Worm (Caenorhabditis elegans) whole organism, young adult: ENCODE results near the gene C03F11.2.

Experiments used
- B0035.1 ChIP-seq: sonication (generic microtip); optimal IDR thresholded peaks from 2 replicates; lab custom pipeline; 2016; ENCODE audit warnings: missing genetic modification characterization, mild to moderate bottlenecking, missing compliant biosample characterization, missing genotype, missing genetic modification reagents
- B0336.3 ChIP-seq: fragments of 200-800 bp; sonication (Bioruptor generic); IDR thresholded peaks from 2 replicates; pipeline ENCODE4 v1.3.6; 2022; ENCODE audit warnings: missing genetic modification characterization, missing compliant biosample characterization
- C06A6.2 ChIP-seq: fragments of 200-800 bp; sonication (Bioruptor generic); conservative IDR thresholded peaks from 2 replicates; pipeline ENCODE4 v1.3.6; 2022; ENCODE audit warnings: missing genetic modification characterization, missing compliant biosample characterization
- C17E4.6 ChIP-seq: fragments of 200-800 bp; sonication (Bioruptor generic); IDR thresholded peaks from 2 replicates; pipeline ENCODE4 v1.3.6; 2022; ENCODE audit warnings: missing genetic modification reagents, missing genetic modification characterization, missing compliant biosample characterization
- F22D6.2 ChIP-seq: sonication (generic microtip); optimal IDR thresholded peaks from 2 replicates; lab custom pipeline; 2016; ENCODE audit warnings: mild to moderate bottlenecking, missing genetic modification characterization, missing compliant biosample characterization
- F33H1.4 ChIP-seq: fragments of 200-800 bp; sonication (Bioruptor generic); IDR thresholded peaks from 2 replicates; pipeline ENCODE4 v1.3.6; 2022; ENCODE audit warnings: missing genetic modification reagents, missing genetic modification characterization, missing compliant biosample characterization
- F55B11.4 ChIP-seq: sonication (generic microtip); optimal IDR thresholded peaks from 2 replicates; lab custom pipeline; 2016; ENCODE audit warnings: missing compliant biosample characterization, missing genetic modification characterization, borderline replicate concordance; ENCODE audit not compliant: insufficient read depth
- F57C9.4 ChIP-seq: sonication (generic microtip); optimal IDR thresholded peaks from 2 replicates; lab custom pipeline; 2017; ENCODE audit warnings: mild to moderate bottlenecking, missing genetic modification characterization, missing compliant biosample characterization
- K12H6.12 ChIP-seq: fragments of 200-800 bp; sonication (Bioruptor generic); optimal IDR thresholded peaks from 2 replicates; lab custom pipeline; 2018; ENCODE audit warnings: mild to moderate bottlenecking, missing genetic modification characterization, missing compliant biosample characterization
- T07F8.4 ChIP-seq: sonication (generic microtip); optimal IDR thresholded peaks from 2 replicates; lab custom pipeline; 2016; ENCODE audit warnings: mild to moderate bottlenecking, missing genetic modification characterization, moderate library complexity, missing compliant biosample characterization
- Y53F4B.3 ChIP-seq: fragments of 200-800 bp; sonication (Bioruptor generic); IDR thresholded peaks from 2 replicates; pipeline ENCODE4 v1.3.6; 2022; ENCODE audit warnings: missing genetic modification reagents, missing genetic modification characterization, missing compliant biosample characterization
- Y67H2A.10 ChIP-seq: fragments of 200-800 bp; sonication (Bioruptor generic); conservative IDR thresholded peaks from 2 replicates; pipeline ENCODE4 v1.3.6; 2022; ENCODE audit warnings: missing genetic modification reagents, missing genetic modification characterization, missing compliant biosample characterization
- akir-1 ChIP-seq: fragments of 200-800 bp; sonication (Bioruptor generic); optimal IDR thresholded peaks from 2 replicates; lab custom pipeline; 2018; ENCODE audit warnings: mild to moderate bottlenecking, missing genetic modification characterization, moderate library complexity, missing compliant biosample characterization
- aptf-3 ChIP-seq: fragments of 200-800 bp; sonication (Bioruptor generic); IDR thresholded peaks from 2 replicates; pipeline ENCODE4 v1.3.6; 2022; ENCODE audit warnings: missing genetic modification characterization, missing compliant biosample characterization
- ceh-58 ChIP-seq: fragments of 200-800 bp; sonication (Bioruptor generic); IDR thresholded peaks from 2 replicates; pipeline ENCODE4 v1.3.6; 2022; ENCODE audit warnings: missing genetic modification characterization, missing compliant biosample characterization
- ceh-91 ChIP-seq: fragments of 200-800 bp; sonication (Bioruptor generic); IDR thresholded peaks from 2 replicates; pipeline ENCODE4 v1.3.6; 2022; ENCODE audit warnings: missing genetic modification reagents, missing genetic modification characterization, missing compliant biosample characterization
- dox-1 ChIP-seq: fragments of 200-800 bp; sonication (Bioruptor generic); IDR thresholded peaks from 2 replicates; pipeline ENCODE4 v1.3.6; 2022; ENCODE audit warnings: missing genetic modification reagents, missing genetic modification characterization, missing compliant biosample characterization
- dpl-1 ChIP-seq: fragments of 150-350 bp; optimal IDR thresholded peaks from 2 replicates; lab custom pipeline; 2014; ENCODE audit warnings: missing biosample characterization, missing genetic modification reagents, missing genetic modification characterization
- efl-1 ChIP-seq: fragments of 150-350 bp; optimal IDR thresholded peaks from 2 replicates; lab custom pipeline; 2014; ENCODE audit warnings: missing biosample characterization, missing genetic modification reagents, missing genetic modification characterization
- egl-18 ChIP-seq: fragments of 200-800 bp; sonication (Bioruptor generic); IDR thresholded peaks from 2 replicates; pipeline ENCODE4 v1.3.6; 2022; ENCODE audit warnings: missing genetic modification reagents, missing genetic modification characterization, missing compliant biosample characterization
- egrh-3 ChIP-seq: fragments of 200-800 bp; sonication (Bioruptor generic); IDR thresholded peaks from 2 replicates; pipeline ENCODE4 v1.3.6; 2022; ENCODE audit warnings: missing genetic modification reagents, missing genetic modification characterization, missing compliant biosample characterization
- ekl-4 ChIP-seq: fragments of 200-800 bp; sonication (Bioruptor generic); IDR thresholded peaks from 2 replicates; pipeline ENCODE4 v1.3.6; 2022; ENCODE audit warnings: missing genetic modification reagents, missing genetic modification characterization, missing compliant biosample characterization
- him-1 ChIP-seq: sonication (generic microtip); optimal IDR thresholded peaks from 2 replicates; lab custom pipeline; 2016; ENCODE audit warnings: missing genotype, missing genetic modification reagents, missing genetic modification characterization, missing compliant biosample characterization
- hmg-1.2 ChIP-seq: fragments of 200-800 bp; sonication (Bioruptor generic); IDR thresholded peaks from 2 replicates; pipeline ENCODE4 v1.3.6; 2022; ENCODE audit warnings: missing genetic modification reagents, missing genetic modification characterization, missing compliant biosample characterization
- lin-26 ChIP-seq: fragments of 200-800 bp; sonication (Bioruptor generic); IDR thresholded peaks from 2 replicates; pipeline ENCODE4 v1.3.6; 2022; ENCODE audit warnings: missing genetic modification reagents, missing genetic modification characterization, missing compliant biosample characterization
- lsl-1 ChIP-seq: fragments of 200-800 bp; sonication (Bioruptor generic); optimal IDR thresholded peaks from 2 replicates; lab custom pipeline; 2018; ENCODE audit warnings: mild to moderate bottlenecking, missing genetic modification characterization, moderate library complexity, missing compliant biosample characterization
- madf-3 ChIP-seq: fragments of 200-800 bp; sonication (Bioruptor generic); IDR thresholded peaks from 2 replicates; pipeline ENCODE4 v1.3.6; 2022; ENCODE audit warnings: missing genetic modification reagents, missing genetic modification characterization, missing compliant biosample characterization
- madf-6 ChIP-seq: fragments of 200-800 bp; sonication (Bioruptor generic); IDR thresholded peaks from 2 replicates; pipeline ENCODE4 v1.3.6; 2022; ENCODE audit warnings: missing genetic modification reagents, missing genetic modification characterization, missing compliant biosample characterization
- madf-8 ChIP-seq: fragments of 200-800 bp; sonication (Bioruptor generic); conservative IDR thresholded peaks from 2 replicates; pipeline ENCODE4 v1.3.6; 2022; ENCODE audit warnings: missing genetic modification reagents, missing genetic modification characterization, missing compliant biosample characterization
- mxl-1 ChIP-seq: sonication (generic microtip); optimal IDR thresholded peaks from 2 replicates; lab custom pipeline; 2016; ENCODE audit warnings: missing genetic modification characterization, missing compliant biosample characterization
- nfya-1 ChIP-seq: sonication (generic microtip); optimal IDR thresholded peaks from 2 replicates; lab custom pipeline; 2017; ENCODE audit warnings: antibody characterized with exemption, missing compliant biosample characterization, missing genetic modification characterization, borderline replicate concordance; ENCODE audit not compliant: insufficient read depth
- nfyb-1 ChIP-seq: fragments of 200-800 bp; sonication (Bioruptor generic); IDR thresholded peaks from 2 replicates; pipeline ENCODE4 v1.3.6; 2022; ENCODE audit warnings: missing genetic modification reagents, missing genetic modification characterization, missing compliant biosample characterization
- nhr-27 ChIP-seq: fragments of 200-800 bp; sonication (Bioruptor generic); optimal IDR thresholded peaks from 2 replicates; lab custom pipeline; 2018; ENCODE audit warnings: mild to moderate bottlenecking, missing genetic modification characterization, moderate library complexity, missing compliant biosample characterization
- nhr-80 ChIP-seq: sonication (generic microtip); optimal IDR thresholded peaks from 2 replicates; lab custom pipeline; 2016; ENCODE audit warnings: missing genetic modification characterization, missing compliant biosample characterization
- pbrm-1 ChIP-seq: fragments of 200-800 bp; sonication (Bioruptor generic); IDR thresholded peaks from 2 replicates; pipeline ENCODE4 v1.3.6; 2022; ENCODE audit warnings: missing genetic modification reagents, missing genetic modification characterization, missing compliant biosample characterization
- pha-4 ChIP-seq: fragments of 150-350 bp; sonication (generic microtip); optimal IDR thresholded peaks from 2 replicates; lab custom pipeline; 2014; ENCODE audit warnings: missing biosample characterization, missing genetic modification reagents, missing genetic modification characterization
- snpc-3.4 ChIP-seq: sonication (generic microtip); optimal IDR thresholded peaks from 2 replicates; lab custom pipeline; 2017; ENCODE audit warnings: missing genetic modification characterization, mild to moderate bottlenecking, missing compliant biosample characterization, antibody characterized with exemption, moderate library complexity, missing genotype, missing genetic modification reagents
- somi-1 ChIP-seq: fragments of 200-800 bp; sonication (Bioruptor generic); optimal IDR thresholded peaks from 2 replicates; lab custom pipeline; 2018; ENCODE audit warnings: mild to moderate bottlenecking, missing genetic modification characterization, missing compliant biosample characterization
- tbx-9 ChIP-seq: sonication (generic microtip); optimal IDR thresholded peaks from 2 replicates; lab custom pipeline; 2016; ENCODE audit warnings: borderline replicate concordance, missing genetic modification characterization, inconsistent platforms, missing compliant biosample characterization
- xnd-1 ChIP-seq: sonication (generic microtip); optimal IDR thresholded peaks from 2 replicates; lab custom pipeline; 2016; ENCODE audit warnings: missing genotype, missing genetic modification reagents, missing genetic modification characterization, missing compliant biosample characterization
- zfh-2 ChIP-seq: fragments of 200-800 bp; sonication (Bioruptor generic); conservative IDR thresholded peaks from 2 replicates; pipeline ENCODE4 v1.3.6; 2022; ENCODE audit warnings: missing genetic modification reagents, missing genetic modification characterization, missing compliant biosample characterization
- ztf-18 ChIP-seq: sonication (generic microtip); optimal IDR thresholded peaks from 2 replicates; lab custom pipeline; 2016; ENCODE audit warnings: missing genotype, mild to moderate bottlenecking, missing genetic modification characterization, missing compliant biosample characterization
- ztf-25 ChIP-seq: fragments of 200-800 bp; sonication (Bioruptor generic); IDR thresholded peaks from 2 replicates; pipeline ENCODE4 v1.3.6; 2022; ENCODE audit warnings: missing genetic modification reagents, missing genetic modification characterization, missing compliant biosample characterization
- ztf-6 ChIP-seq: fragments of 200-800 bp; sonication (Bioruptor generic); IDR thresholded peaks from 2 replicates; pipeline ENCODE4 v1.3.6; 2022; ENCODE audit warnings: missing genetic modification reagents, missing genetic modification characterization, missing compliant biosample characterization

The C03F11.2 gene

ce11 chrX:5366613-5367012 is 30.6 kb downstream of the C03F11.2 start:
- TF ChIP-seq F55B11.4 (tag; lab: Kevin White, UChicago) (no peak), nhr-80 (tag; lab: Kevin White, UChicago) (no peak), nhr-27 (no peak), T07F8.4 (tag; lab: Kevin White, UChicago) (no peak), Y53F4B.3 (no peak), ztf-18 (no peak), somi-1 (GFP tag; lab: Kevin White, UChicago) (no peak), dpl-1 (GFP tag; lab: Kevin White, UChicago) (no peak), B0336.3 (GFP tag; lab: Robert Waterston, UW) (no peak), F57C9.4 (no peak), K12H6.12 (tag; lab: Kevin White, UChicago) (no peak), him-1 (tag; lab: Kevin White, UChicago) (no peak), C06A6.2 (GFP tag; lab: Robert Waterston, UW) (no peak)

- TF ChIP-seq snpc-3.4 (tag; lab: Kevin White, UChicago) (no peak), nhr-80 (tag; lab: Kevin White, UChicago) (peak; percentile 58)
Measured at ce11 chrX:5365437-5365836, 31.8 kb downstream of the C03F11.2 start, which contains the start of gene F35C8.5. Gene F35C8.5 (plus strand): TSS chrX:5365813.

ce11 chrX:5364222-5364621 is 33.0 kb downstream of the C03F11.2 start, which contains the start of gene chtl-1:
Gene chtl-1 (minus strand): TSS chrX:5364322.
- TF ChIP-seq ztf-6 (GFP tag; lab: Robert Waterston, UW): no peak
- no peak for TF ChIP-seq pha-4 (tag; lab: Kevin White, UChicago)
- no peak for TF ChIP-seq mxl-1
- TF ChIP-seq madf-3 (GFP tag; lab: Robert Waterston, UW): no peak
- no peak for TF ChIP-seq xnd-1 (tag; lab: Kevin White, UChicago)
- no peak for TF ChIP-seq lsl-1 (GFP tag; lab: Kevin White, UChicago)
- TF ChIP-seq dpl-1 (GFP tag; lab: Kevin White, UChicago): no peak
- TF ChIP-seq B0035.1 (tag; lab: Kevin White, UChicago): no peak
- TF ChIP-seq F22D6.2 (tag; lab: Kevin White, UChicago): no peak
- no peak for TF ChIP-seq C17E4.6 (GFP tag; lab: Robert Waterston, UW)
- no peak for TF ChIP-seq aptf-3 (GFP tag; lab: Robert Waterston, UW)
- no peak for TF ChIP-seq ceh-58 (GFP tag; lab: Robert Waterston, UW)
- TF ChIP-seq nfyb-1 (GFP tag; lab: Robert Waterston, UW): no peak

ce11 chrX:5360682-5361081 is 36.5 kb downstream of the C03F11.2 start:
- TF ChIP-seq madf-6 (GFP tag; lab: Robert Waterston, UW): peak; percentile 76
- no peak for TF ChIP-seq egrh-3 (GFP tag; lab: Robert Waterston, UW)
- no peak for TF ChIP-seq tbx-9
- no peak for TF ChIP-seq nfya-1 (tag; lab: Kevin White, UChicago)
- no peak for TF ChIP-seq ekl-4 (GFP tag; lab: Robert Waterston, UW)
- TF ChIP-seq hmg-1.2 (GFP tag; lab: Robert Waterston, UW): peak; percentile 52; the same call in 1 of the 2 replicates
- TF ChIP-seq F33H1.4: no peak
- TF ChIP-seq egl-18: no peak
- no peak for TF ChIP-seq akir-1 (GFP tag; lab: Kevin White, UChicago)
- TF ChIP-seq pbrm-1 (GFP tag; lab: Robert Waterston, UW): no peak
- TF ChIP-seq ceh-91 (GFP tag; lab: Robert Waterston, UW): no peak
- TF ChIP-seq dpl-1 (GFP tag; lab: Kevin White, UChicago): peak; percentile 18
- TF ChIP-seq somi-1 (GFP tag; lab: Kevin White, UChicago): no peak
- TF ChIP-seq ztf-25 (GFP tag; lab: Robert Waterston, UW): 0 out of 2 replicates have a peak, but pooled peaks have one; percentile 29
- TF ChIP-seq Y67H2A.10 (GFP tag; lab: Robert Waterston, UW): no peak
- peak; percentile 15; the same call in 1 of the 2 replicates for TF ChIP-seq madf-8 (GFP tag; lab: Robert Waterston, UW)
- no peak for TF ChIP-seq lin-26 (GFP tag; lab: Robert Waterston, UW)
- 0 out of 2 replicates have a peak, but pooled peaks have one; percentile 36 for TF ChIP-seq zfh-2 (GFP tag; lab: Robert Waterston, UW)
- 0 out of 2 replicates have a peak, but pooled peaks have one; percentile 27 for TF ChIP-seq dox-1 (GFP tag; lab: Robert Waterston, UW)
- peak; percentile 74 for TF ChIP-seq efl-1 (GFP tag; lab: Kevin White, UChicago)
